Worm (Caenorhabditis elegans): ENCODE results near the gene F35H12.6.

Gene F35H12.6

DNA sequence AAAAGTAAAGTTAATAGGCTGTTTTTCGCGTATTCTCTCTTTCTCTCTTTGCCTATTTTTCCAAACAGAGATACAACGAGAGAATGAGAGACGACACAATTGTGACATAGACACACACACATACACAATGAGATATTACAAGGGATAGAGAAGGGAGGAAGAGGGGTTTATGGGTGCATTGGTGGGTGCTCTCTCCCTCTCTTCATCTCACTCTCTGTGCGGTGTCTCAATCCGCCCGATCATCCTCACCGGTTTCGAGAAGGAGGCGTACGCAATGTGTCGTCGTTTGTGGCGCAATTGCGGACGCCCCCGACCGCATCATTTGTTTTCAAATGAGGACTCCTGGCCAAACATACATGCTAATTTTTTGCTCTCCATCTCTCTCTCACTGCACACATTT, 36.4 kb downstream of the F35H12.6 start (continued):
- peak; percentile 39 for TF ChIP-seq T23F11.4 (GFP tag; optimal IDR thresholded peaks at IDR 0.05)
- TF ChIP-seq unc-3 (GFP tag; conservative IDR thresholded peaks at IDR 0.05): no peak
- TF ChIP-seq unc-3 (tag; optimal IDR thresholded peaks at IDR 0.05): peak; percentile 72
- peak; percentile 97 for TF ChIP-seq ceh-31 (tag; optimal IDR thresholded peaks at IDR 0.05)
- TF ChIP-seq npax-4 (tag; optimal IDR thresholded peaks at IDR 0.05): no peak
- TF ChIP-seq ceh-14 (tag; optimal IDR thresholded peaks at IDR 0.05): peak; percentile 79
- TF ChIP-seq ceh-2 (tag; optimal IDR thresholded peaks at IDR 0.05): peak; percentile 83
- peak; percentile 7 for TF ChIP-seq Y22D7AL.16 (tag; optimal IDR thresholded peaks at IDR 0.05)
- TF ChIP-seq hlh-8 (tag; optimal IDR thresholded peaks at IDR 0.05): peak; percentile 17
- TF ChIP-seq ceh-24 (tag; optimal IDR thresholded peaks at IDR 0.05): no peak
- TF ChIP-seq zip-5 (tag; optimal IDR thresholded peaks at IDR 0.05): no peak
- TF ChIP-seq pqm-1 (tag; optimal IDR thresholded peaks at IDR 0.05): no peak
- no peak for TF ChIP-seq pha-4 (tag; optimal IDR thresholded peaks at IDR 0.05)
- TF ChIP-seq nhr-11 (tag; optimal IDR thresholded peaks at IDR 0.05): no peak
- TF ChIP-seq sdc-2 (tag; optimal IDR thresholded peaks at IDR 0.05): peak; percentile 90
- peak; percentile 59 for TF ChIP-seq ttx-3 (tag; optimal IDR thresholded peaks at IDR 0.05)
- peak; percentile 29 for TF ChIP-seq pha-2 (tag; optimal IDR thresholded peaks at IDR 0.05)
- peak; percentile 35 for TF ChIP-seq elt-2 (tag; optimal IDR thresholded peaks at IDR 0.05)
- TF ChIP-seq hlh-30 (tag; optimal IDR thresholded peaks at IDR 0.05; ENCODE audit: insufficient read depth): peak; percentile 79
- TF ChIP-seq pag-3 (tag; optimal IDR thresholded peaks at IDR 0.05; ENCODE audit: borderline replicate concordance): peak; percentile 81
- no peak for TF ChIP-seq odd-2 (tag; optimal IDR thresholded peaks at IDR 0.05)
- peak; percentile 43 for TF ChIP-seq sox-4 (tag; optimal IDR thresholded peaks at IDR 0.05)
- peak; percentile 96 for TF ChIP-seq nfya-1 (tag; optimal IDR thresholded peaks at IDR 0.05)
- peak; percentile 98 for TF ChIP-seq pros-1 (tag; optimal IDR thresholded peaks at IDR 0.05)

DNA sequence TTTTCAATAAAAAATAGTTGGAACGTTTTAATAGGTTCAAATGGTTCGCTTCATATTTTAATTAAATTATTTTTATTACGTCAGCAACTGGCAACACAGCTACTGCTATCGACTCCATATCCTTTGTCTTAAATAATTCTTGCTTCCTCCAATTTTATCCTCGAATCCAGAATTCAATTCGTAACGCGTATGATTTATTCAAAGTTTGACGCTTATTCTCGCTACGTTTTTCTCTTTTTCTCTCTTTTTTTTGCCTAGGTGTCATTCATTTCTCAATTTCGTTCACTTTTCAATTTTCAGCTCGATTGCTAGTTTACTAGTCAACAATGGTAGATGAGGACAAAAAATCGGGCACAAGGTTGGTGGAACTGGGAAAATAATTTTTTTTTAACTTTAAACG, 37.4 kb downstream of the F35H12.6 start, which contains the start of gene arr-1:
Gene arr-1, plus strand, starts transcription at position 301 of the 400 bp plus-strand sequence.
- TF ChIP-seq ttx-3 (tag; optimal IDR thresholded peaks at IDR 0.05) (no peak), sdc-2 (tag; optimal IDR thresholded peaks at IDR 0.05) (no peak), nhr-232 (tag; optimal IDR thresholded peaks at IDR 0.05) (no peak), pqm-1 (tag; optimal IDR thresholded peaks at IDR 0.05) (no peak), odd-2 (tag; optimal IDR thresholded peaks at IDR 0.05) (no peak), sox-4 (tag; optimal IDR thresholded peaks at IDR 0.05) (no peak), ceh-6 (GFP tag; optimal IDR thresholded peaks at IDR 0.05) (no peak), pha-4 (tag; optimal IDR thresholded peaks at IDR 0.05) (no peak)

DNA sequence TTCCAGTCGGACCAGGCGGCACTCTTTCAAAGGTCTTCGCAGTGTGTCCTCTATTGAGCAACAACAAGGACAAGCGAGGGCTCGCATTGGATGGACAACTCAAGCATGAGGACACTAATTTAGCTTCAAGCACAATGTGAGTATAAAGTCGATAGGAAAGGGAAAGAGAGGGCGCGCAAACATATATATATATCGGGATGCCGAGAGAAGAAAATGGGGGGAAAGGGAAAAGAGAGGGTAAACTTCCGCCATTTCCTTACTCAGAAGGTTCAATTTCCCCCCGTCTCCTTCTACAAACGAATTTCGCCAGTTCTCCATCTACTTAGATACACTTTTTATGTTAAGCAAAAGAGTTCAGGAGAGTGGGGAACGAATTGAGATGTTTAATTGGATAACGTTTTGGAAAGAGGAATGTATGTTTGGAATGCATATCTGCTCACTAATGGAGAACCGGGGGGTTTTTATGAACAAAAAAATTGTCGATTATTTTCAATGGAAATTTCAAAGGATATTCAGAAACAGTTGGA, 39.5 kb downstream of the F35H12.6 start:
- no peak for TF ChIP-seq ets-4 (tag; optimal IDR thresholded peaks at IDR 0.05)
- TF ChIP-seq hlh-8 (tag; optimal IDR thresholded peaks at IDR 0.05): no peak
- TF ChIP-seq hlh-13 (GFP tag; optimal IDR thresholded peaks at IDR 0.05): no peak
- no peak for TF ChIP-seq ceh-22 (tag; optimal IDR thresholded peaks at IDR 0.05)
- TF ChIP-seq ceh-24 (tag; optimal IDR thresholded peaks at IDR 0.05): no peak
- TF ChIP-seq ceh-31 (tag; optimal IDR thresholded peaks at IDR 0.05): peak; percentile 70
- no peak for TF ChIP-seq elt-4 (tag; optimal IDR thresholded peaks at IDR 0.05)
- TF ChIP-seq mec-3 (tag; optimal IDR thresholded peaks at IDR 0.05; ENCODE audit: borderline replicate concordance): no peak
- peak; percentile 43 for TF ChIP-seq ceh-34 (tag; optimal IDR thresholded peaks at IDR 0.05)
- TF ChIP-seq ceh-30 (tag; optimal IDR thresholded peaks at IDR 0.05): no peak
- TF ChIP-seq unc-42 (tag; optimal IDR thresholded peaks at IDR 0.05): peak; percentile 75
- TF ChIP-seq nfya-1 (tag; optimal IDR thresholded peaks at IDR 0.05): peak; percentile 42
- TF ChIP-seq madf-2 (tag; optimal IDR thresholded peaks at IDR 0.05): no peak
- TF ChIP-seq ceh-48 (tag; optimal IDR thresholded peaks at IDR 0.05): peak; percentile 41
- no peak for TF ChIP-seq sox-4 (tag; optimal IDR thresholded peaks at IDR 0.05)
- TF ChIP-seq ttx-3 (tag; optimal IDR thresholded peaks at IDR 0.05): no peak
- peak; percentile 12 for TF ChIP-seq fkh-10 (GFP tag; optimal IDR thresholded peaks at IDR 0.05)
- TF ChIP-seq che-1 (tag; optimal IDR thresholded peaks at IDR 0.05): no peak
- peak; percentile 10 for TF ChIP-seq tbx-2 (tag; optimal IDR thresholded peaks at IDR 0.05)
